Fruit fly (Drosophila melanogaster): ENCODE data around the gene FER.

The FER gene

dm6 chr3R:9394385-9395042 lies at the start of gene FER (continued):
- TF ChIP-seq dpn (GFP tag; optimal IDR thresholded peaks at IDR 0.05): peak; percentile 19 to 31
- peak; percentile 23 for TF ChIP-seq CG3281 (GFP tag; optimal IDR thresholded peaks at IDR 0.05)
- TF ChIP-seq fu2 (GFP tag; optimal IDR thresholded peaks at IDR 0.05): no peak
- TF ChIP-seq Doc2 (GFP tag; IDR thresholded peaks at IDR 0.05): no peak
- TF ChIP-seq CG11456 (GFP tag; IDR thresholded peaks at IDR 0.05): peak; percentile 18; the same call in 1 of the 3 replicates
- peak; percentile 99 for TF ChIP-seq z (GFP tag; IDR thresholded peaks at IDR 0.05)
- TF ChIP-seq sima (GFP tag; optimal IDR thresholded peaks at IDR 0.05): no peak
- peak; percentile 74; the same call in 1 of the 2 replicates for TF ChIP-seq amos (GFP tag; IDR thresholded peaks at IDR 0.05; ENCODE audit: partially characterized antibody)
- TF ChIP-seq phol (tag; optimal IDR thresholded peaks at IDR 0.05): no peak
- TF ChIP-seq CG17359 (tag; optimal IDR thresholded peaks at IDR 0.05): peak; percentile 32
- TF ChIP-seq CG9797 (GFP tag; optimal IDR thresholded peaks at IDR 0.05): no peak
- TF ChIP-seq ash1 (GFP tag; optimal IDR thresholded peaks at IDR 0.05): peak; percentile 61
- TF ChIP-seq sens-2 (GFP tag; IDR thresholded peaks at IDR 0.05): no peak
- no peak for TF ChIP-seq tx (GFP tag; optimal IDR thresholded peaks at IDR 0.05)
- TF ChIP-seq CG2129 (GFP tag; IDR thresholded peaks at IDR 0.05; ENCODE audit: partially characterized antibody): no peak
- TF ChIP-seq CG8359 (GFP tag; optimal IDR thresholded peaks at IDR 0.05; ENCODE audit: borderline replicate concordance): no peak
- TF ChIP-seq jigr1 (GFP tag; IDR thresholded peaks at IDR 0.05): no peak
- TF ChIP-seq CG13287 (GFP tag; IDR thresholded peaks at IDR 0.05; ENCODE audit: partially characterized antibody): peak; percentile 70
- peak; percentile 73 for TF ChIP-seq CG12071 (GFP tag; optimal IDR thresholded peaks at IDR 0.05)
- TF ChIP-seq pros (GFP tag; optimal IDR thresholded peaks at IDR 0.05): no peak
- TF ChIP-seq usp (GFP tag; optimal IDR thresholded peaks at IDR 0.05): no peak
- TF ChIP-seq HLH4C (GFP tag; IDR thresholded peaks at IDR 0.05; ENCODE audit: partially characterized antibody): peak; percentile 54; the same call in 2 of the 3 replicates
- TF ChIP-seq crp (GFP tag; optimal IDR thresholded peaks at IDR 0.05): no peak
- TF ChIP-seq CG1792 (GFP tag; optimal IDR thresholded peaks at IDR 0.05): no peak
- no peak for TF ChIP-seq cad (GFP tag; optimal IDR thresholded peaks at IDR 0.05)
- peak; percentile 68; the same call in 1 of the 3 replicates for TF ChIP-seq CG34224 (GFP tag; IDR thresholded peaks at IDR 0.05; ENCODE audit: partially characterized antibody)
- TF ChIP-seq NC2α (GFP tag; optimal IDR thresholded peaks at IDR 0.05): no peak
- TF ChIP-seq az2 (GFP tag; optimal IDR thresholded peaks at IDR 0.05): no peak
- 0 out of 2 replicates have a peak, but pooled peaks have one; percentile 27 for TF ChIP-seq H2.0 (GFP tag; IDR thresholded peaks at IDR 0.05)
- peak; percentile 56; the same call in 2 of the 3 replicates for TF ChIP-seq sr (GFP tag; IDR thresholded peaks at IDR 0.05)
- TF ChIP-seq CG3847 (GFP tag; IDR thresholded peaks at IDR 0.05): no peak
- no peak for TF ChIP-seq p53 (GFP tag; optimal IDR thresholded peaks at IDR 0.05)
- TF ChIP-seq HHEX (GFP tag; optimal IDR thresholded peaks at IDR 0.05): peak; percentile 47
- TF ChIP-seq CG34422 (GFP tag; IDR thresholded peaks at IDR 0.05): peak; percentile 67; the same call in 1 of the 3 replicates
- TF ChIP-seq ssp (GFP tag; IDR thresholded peaks at IDR 0.05): no peak
- peak; percentile 22 for TF ChIP-seq CG7786 (GFP tag; optimal IDR thresholded peaks at IDR 0.05)
- peak; percentile 0 for TF ChIP-seq CG13424 (tag; optimal IDR thresholded peaks at IDR 0.05)

dm6 chr3R:9441996-9442395 lies 47.6 kb upstream of the FER start:
- TF ChIP-seq chinmo (GFP tag; IDR thresholded peaks at IDR 0.05; ENCODE audit: partially characterized antibody) (0 out of 4 replicates have a peak, but pooled peaks have one; percentile 20), Pdp1 (GFP tag; optimal IDR thresholded peaks at IDR 0.05) (peak in 1 of 2 experiments; percentile 75), CG32772 (GFP tag; IDR thresholded peaks at IDR 0.05) (0 out of 2 replicates have a peak, but pooled peaks have one; percentile 12), CG6765 (GFP tag; optimal IDR thresholded peaks at IDR 0.05) (no peak), CG2116 (GFP tag; optimal IDR thresholded peaks at IDR 0.05) (no peak), sqz (GFP tag; optimal IDR thresholded peaks at IDR 0.05) (peak; percentile 32), abd-A (tag; optimal IDR thresholded peaks at IDR 0.05) (no peak), sr (GFP tag; IDR thresholded peaks at IDR 0.05) (peak; percentile 61; the same call in 1 of the 3 replicates), CG8281 (tag; optimal IDR thresholded peaks at IDR 0.05) (no peak), stc (GFP tag; IDR thresholded peaks at IDR 0.05) (no peak), sd (tag; optimal IDR thresholded peaks at IDR 0.05) (peak; percentile 23), CG6813 (GFP tag; optimal IDR thresholded peaks at IDR 0.05) (no peak), Kr (GFP tag; optimal IDR thresholded peaks at IDR 0.05) (no peak), mam (GFP tag; optimal IDR thresholded peaks at IDR 0.05) (no peak), eve (GFP tag; optimal IDR thresholded peaks at IDR 0.05) (peak in 1 of 2 experiments; percentile 71)

All from whole organism, embryonic.